Worm (Caenorhabditis elegans): ENCODE results near the gene F14H12.17.
"Not testable (repeated sequence)": the region's sequence is repeated elsewhere in the genome, so short reads cannot be mapped to it uniquely, and the experiment has no call there.

DNA sequence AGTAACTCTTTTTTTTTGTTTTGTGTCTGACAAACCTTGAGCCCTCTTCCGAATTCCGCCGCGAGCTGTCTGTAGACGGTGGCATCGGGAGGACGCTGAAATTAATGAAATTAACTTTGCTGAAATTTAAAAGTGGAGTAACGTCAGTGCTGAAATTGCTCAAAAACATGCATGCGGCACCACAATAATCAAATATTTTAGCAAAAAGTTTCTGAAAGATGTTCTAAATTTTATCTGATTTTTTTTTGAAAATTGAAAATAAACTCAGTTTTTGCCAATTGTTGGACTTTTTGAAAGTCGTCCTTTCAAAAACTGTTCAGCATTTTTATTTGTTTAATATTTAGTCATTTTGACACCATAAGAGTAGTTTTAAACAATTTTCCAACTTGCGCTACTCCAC, 27.1 kb downstream of the F14H12.17 start, which contains the start of gene cst-2:
- TF ChIP-seq lin-15B (tag; optimal IDR thresholded peaks at IDR 0.05); nhr-11 (tag; optimal IDR thresholded peaks at IDR 0.05); ceh-88 (GFP tag; IDR thresholded peaks at IDR 0.05); fos-1 (tag; optimal IDR thresholded peaks at IDR 0.05): not testable (repeated sequence)

All from whole organism, L1 larva.